1 worm cellular context compared by ENCODE assay signal in the genomic region with DNA sequence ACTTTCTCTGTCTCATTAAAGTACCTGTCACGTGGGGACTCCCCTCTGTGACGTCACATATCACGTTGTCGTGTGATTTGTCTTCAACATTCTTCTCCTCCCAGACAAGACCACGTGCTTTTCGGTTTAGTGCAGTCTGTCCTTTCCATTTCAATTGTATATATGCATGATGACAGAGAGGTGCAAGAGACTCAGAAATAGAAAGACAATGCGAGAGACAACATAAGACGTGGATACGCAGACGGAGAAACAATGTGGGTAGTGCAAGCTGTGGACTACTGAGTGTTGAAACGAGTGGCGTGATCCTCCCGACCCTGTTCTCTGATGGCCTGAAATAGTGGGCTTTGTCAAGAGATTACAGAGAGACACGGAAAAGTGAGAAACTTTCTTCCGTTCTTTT.
TF ChIP-seq lines count a peak whose summit lies in the region.

No protein-coding gene starts in this region.

TF ChIP-seq in whole organism, L4 larva, 104 proteins besides CTCF, POLR2A, EP300 and RAD21 (continued from another document):
- TF ChIP-seq mes-2 (tag; optimal IDR thresholded peaks at IDR 0.05; lab: Kevin White, UChicago; ENCODE audit: poor library complexity, severe bottlenecking) (peak; percentile 79), lin-1 (GFP tag; IDR thresholded peaks at IDR 0.05; lab: Robert Waterston, UW) (peak; percentile 92), F37D6.2 (tag; optimal IDR thresholded peaks at IDR 0.05; lab: Kevin White, UChicago) (peak; percentile 73), ztf-11 (tag; optimal IDR thresholded peaks at IDR 0.05; lab: Kevin White, UChicago) (no peak), zip-11 (GFP tag; IDR thresholded peaks at IDR 0.05; lab: Robert Waterston, UW) (no peak), nhr-42 (GFP tag; IDR thresholded peaks at IDR 0.05; lab: Robert Waterston, UW) (peak; percentile 80; the same call in 1 of the 2 replicates)
